ENCODE assay signal across 3 fruit fly cellular contexts in the genomic region with DNA sequence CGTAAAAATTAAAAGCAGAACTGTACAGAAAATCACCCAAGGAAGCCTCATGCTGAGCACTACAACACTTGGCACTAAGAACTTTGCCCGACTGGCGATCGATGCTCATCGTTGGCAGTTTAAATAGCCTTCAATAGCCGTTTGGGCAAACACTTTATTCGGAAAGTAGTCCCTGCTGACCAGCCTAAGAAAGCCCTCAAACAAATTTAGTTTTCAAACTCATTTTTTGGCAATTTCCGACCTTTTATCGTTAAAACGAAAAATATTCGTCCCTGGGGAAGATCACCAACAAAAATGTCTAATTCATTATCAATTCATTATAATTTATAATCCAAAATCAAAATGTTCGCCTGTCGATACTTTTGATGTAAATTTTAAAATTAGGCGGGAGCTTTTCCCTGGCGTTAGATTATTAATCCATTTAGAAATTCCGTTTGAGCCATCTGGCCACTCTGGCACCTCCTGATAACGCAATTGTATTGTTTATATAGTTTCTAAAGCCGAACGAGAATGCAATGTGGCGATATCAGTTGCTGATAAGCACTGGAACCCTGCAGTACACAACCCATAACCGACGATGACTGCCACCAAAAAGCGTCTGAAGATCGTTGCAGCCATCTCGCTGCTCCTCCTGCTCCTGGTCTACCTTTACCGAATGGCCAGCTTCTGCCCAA.
TF ChIP-seq lines count a peak whose summit lies in the region.

A gene (minus strand): TSS at position 51 of the 674 bp plus-strand sequence.
A gene (plus strand): TSS at position 460 of the 674 bp plus-strand sequence.

- no peak for TF ChIP-seq CTCF in whole organism, embryonic (GFP tag; optimal IDR thresholded peaks at IDR 0.05; lab: Kevin White, UChicago)

TF ChIP-seq in whole organism, adult, 20 proteins besides CTCF, POLR2A, EP300 and RAD21:
- TF ChIP-seq CG7101 (tag; optimal IDR thresholded peaks at IDR 0.05; lab: Kevin White, UChicago) (no peak), Crg-1 (GFP tag; optimal IDR thresholded peaks at IDR 0.05; lab: Kevin White, UChicago) (no peak), Clk (GFP tag; optimal IDR thresholded peaks at IDR 0.05; lab: Kevin White, UChicago) (no peak), CG1620 (GFP tag; optimal IDR thresholded peaks at IDR 0.05; lab: Kevin White, UChicago) (no peak), ovo (GFP tag; optimal IDR thresholded peaks at IDR 0.05; lab: Kevin White, UChicago) (no peak), toe (GFP tag; optimal IDR thresholded peaks at IDR 0.05; lab: Kevin White, UChicago) (no peak), cnc (optimal IDR thresholded peaks at IDR 0.05; lab: Kevin White, UChicago) (no peak), CG33017 (tag; optimal IDR thresholded peaks at IDR 0.05; lab: Kevin White, UChicago) (no peak), cic (GFP tag; optimal IDR thresholded peaks at IDR 0.05; lab: Kevin White, UChicago) (peak; percentile 84), CG11617 (GFP tag; optimal IDR thresholded peaks at IDR 0.05; lab: Kevin White, UChicago) (no peak), bab1 (GFP tag; optimal IDR thresholded peaks at IDR 0.05; lab: Kevin White, UChicago) (peak; percentile 32), CG14711 (tag; optimal IDR thresholded peaks at IDR 0.05; lab: Kevin White, UChicago) (peak; percentile 4), Mnt (GFP tag; optimal IDR thresholded peaks at IDR 0.05; lab: Kevin White, UChicago) (peak; percentile 53), CG7045 (GFP tag; optimal IDR thresholded peaks at IDR 0.05; lab: Kevin White, UChicago) (no peak), kay (GFP tag; lab: Kevin White, UChicago; ENCODE audit: borderline replicate concordance) (no peak), pad (GFP tag; optimal IDR thresholded peaks at IDR 0.05; lab: Kevin White, UChicago) (no peak), tj (GFP tag; optimal IDR thresholded peaks at IDR 0.05; lab: Kevin White, UChicago) (no peak)
TF ChIP-seq in whole organism, adult: peak in this region for 4.

TF ChIP-seq in whole organism, embryonic, 481 proteins besides CTCF, POLR2A, EP300 and RAD21 (continues in another document):
- TF ChIP-seq CG34376 (GFP tag; optimal IDR thresholded peaks at IDR 0.05; lab: Kevin White, UChicago) (peak; percentile 1), CG17328 (GFP tag; IDR thresholded peaks at IDR 0.05; lab: Robert Waterston, UW) (no peak), crp (GFP tag; optimal IDR thresholded peaks at IDR 0.05; lab: Kevin White, UChicago) (peak in 1 of 2 experiments; percentile 56), bigmax (GFP tag; optimal IDR thresholded peaks at IDR 0.05; lab: Kevin White, UChicago) (peak; percentile 55), CG14710 (tag; optimal IDR thresholded peaks at IDR 0.05; lab: Kevin White, UChicago) (peak; percentile 4), shn (GFP tag; optimal IDR thresholded peaks at IDR 0.05; lab: Kevin White, UChicago) (no peak), CG8290 (GFP tag; optimal IDR thresholded peaks at IDR 0.05; lab: Kevin White, UChicago) (no peak), CG8290 (tag; optimal IDR thresholded peaks at IDR 0.05; lab: Kevin White, UChicago) (peak in 1 of 2 experiments; percentile 24), CG4820 (GFP tag; optimal IDR thresholded peaks at IDR 0.05; lab: Kevin White, UChicago) (no peak), GATAe (GFP tag; conservative IDR thresholded peaks at IDR 0.05; lab: Robert Waterston, UW) (peak; percentile 72), YL-1 (GFP tag; optimal IDR thresholded peaks at IDR 0.05; lab: Kevin White, UChicago) (peak; percentile 46), Vsx1 (GFP tag; optimal IDR thresholded peaks at IDR 0.05; lab: Kevin White, UChicago) (no peak), ttk (GFP tag; IDR thresholded peaks at IDR 0.05; lab: Robert Waterston, UW) (no peak), Dref (GFP tag; IDR thresholded peaks at IDR 0.05; lab: Robert Waterston, UW) (peak; percentile 47), CG11247 (GFP tag; IDR thresholded peaks at IDR 0.05; lab: Robert Waterston, UW) (no peak), sna (GFP tag; IDR thresholded peaks at IDR 0.05; lab: Robert Waterston, UW; ENCODE audit: partially characterized antibody) (peak; percentile 22; the same call in 1 of the 2 replicates), yki (optimal IDR thresholded peaks at IDR 0.05; lab: Kevin White, UChicago) (no peak), CG18011 (GFP tag; optimal IDR thresholded peaks at IDR 0.05; lab: Kevin White, UChicago) (no peak), Spps (tag; optimal IDR thresholded peaks at IDR 0.05; lab: Kevin White, UChicago) (no peak), insv (GFP tag; optimal IDR thresholded peaks at IDR 0.05; lab: Kevin White, UChicago) (no peak), kay (GFP tag; optimal IDR thresholded peaks at IDR 0.05; lab: Kevin White, UChicago) (no peak), BEAF-32 (GFP tag; optimal IDR thresholded peaks at IDR 0.05; lab: Kevin White, UChicago) (peak; percentile 63), CG31388 (GFP tag; optimal IDR thresholded peaks at IDR 0.05; lab: Kevin White, UChicago) (no peak), CG10209 (GFP tag; optimal IDR thresholded peaks at IDR 0.05; lab: Kevin White, UChicago) (no peak), knrl (GFP tag; IDR thresholded peaks at IDR 0.05; lab: Robert Waterston, UW; ENCODE audit: partially characterized antibody) (peak; percentile 35; the same call in 1 of the 3 replicates), gfzf (GFP tag; optimal IDR thresholded peaks at IDR 0.05; lab: Kevin White, UChicago) (peak; percentile 84), zfh2 (GFP tag; optimal IDR thresholded peaks at IDR 0.05; lab: Kevin White, UChicago) (no peak), Scr (GFP tag; IDR thresholded peaks at IDR 0.05; lab: Robert Waterston, UW; ENCODE audit: partially characterized antibody) (peak; percentile 50), unc-4 (GFP tag; IDR thresholded peaks at IDR 0.05; lab: Robert Waterston, UW; ENCODE audit: partially characterized antibody) (peak; percentile 58), CG31365 (tag; optimal IDR thresholded peaks at IDR 0.05; lab: Kevin White, UChicago) (no peak), CG9797 (GFP tag; optimal IDR thresholded peaks at IDR 0.05; lab: Kevin White, UChicago) (peak; percentile 42), Pdp1 (GFP tag; optimal IDR thresholded peaks at IDR 0.05; lab: Kevin White, UChicago) (peak in 1 of 2 experiments; percentile 34)

TF ChIP-seq in whole organism, prepupa, 60 proteins besides CTCF, POLR2A, EP300 and RAD21:
- TF ChIP-seq CG6854 (GFP tag; optimal IDR thresholded peaks at IDR 0.05; lab: Kevin White, UChicago) = peak; percentile 56
- peak; percentile 65 for TF ChIP-seq fkh (GFP tag; optimal IDR thresholded peaks at IDR 0.05; lab: Kevin White, UChicago)
- peak; percentile 34 for TF ChIP-seq Eip78C (GFP tag; lab: Kevin White, UChicago)
- no peak for TF ChIP-seq CG15336 (GFP tag; IDR thresholded peaks at IDR 0.05; lab: Robert Waterston, UW)
